Worm (Caenorhabditis elegans) whole organism, young adult: ENCODE measurements around the gene srw-109.

Experiments
- B0336.3 ChIP-seq: fragments of 200-800 bp; sonication (Bioruptor generic); IDR thresholded peaks from 2 replicates; pipeline ENCODE4 v1.3.6; 2022; ENCODE audit warnings: missing genetic modification characterization, missing compliant biosample characterization
- C06A6.2 ChIP-seq: fragments of 200-800 bp; sonication (Bioruptor generic); conservative IDR thresholded peaks from 2 replicates; pipeline ENCODE4 v1.3.6; 2022; ENCODE audit warnings: missing genetic modification characterization, missing compliant biosample characterization
- C17E4.6 ChIP-seq: fragments of 200-800 bp; sonication (Bioruptor generic); IDR thresholded peaks from 2 replicates; pipeline ENCODE4 v1.3.6; 2022; ENCODE audit warnings: missing genetic modification reagents, missing genetic modification characterization, missing compliant biosample characterization
- D2030.7 ChIP-seq: fragments of 200-800 bp; sonication (Bioruptor generic); IDR thresholded peaks from 2 replicates; pipeline ENCODE4 v1.3.6; 2022; ENCODE audit warnings: missing genetic modification reagents, missing genetic modification characterization, missing compliant biosample characterization
- F22D6.2 ChIP-seq: sonication (generic microtip); optimal IDR thresholded peaks from 2 replicates; lab custom pipeline; 2016; ENCODE audit warnings: mild to moderate bottlenecking, missing genetic modification characterization, missing compliant biosample characterization
- F23B12.7 ChIP-seq: sonication (generic microtip); optimal IDR thresholded peaks from 2 replicates; lab custom pipeline; 2017; ENCODE audit warnings: missing genetic modification characterization, mild to moderate bottlenecking, missing compliant biosample characterization, antibody characterized with exemption, moderate library complexity; ENCODE audit not compliant: insufficient read depth
- F33H1.4 ChIP-seq: fragments of 200-800 bp; sonication (Bioruptor generic); IDR thresholded peaks from 2 replicates; pipeline ENCODE4 v1.3.6; 2022; ENCODE audit warnings: missing genetic modification reagents, missing genetic modification characterization, missing compliant biosample characterization
- F55B11.4 ChIP-seq: sonication (generic microtip); optimal IDR thresholded peaks from 2 replicates; lab custom pipeline; 2016; ENCODE audit warnings: missing compliant biosample characterization, missing genetic modification characterization, borderline replicate concordance; ENCODE audit not compliant: insufficient read depth
- K11D2.4 ChIP-seq: fragments of 200-800 bp; sonication (Bioruptor generic); IDR thresholded peaks from 2 replicates; pipeline ENCODE4 v1.3.6; 2022; ENCODE audit warnings: missing genetic modification reagents, missing genetic modification characterization, missing compliant biosample characterization
- Y79H2A.3 ChIP-seq: fragments of 200-800 bp; sonication (Bioruptor generic); conservative IDR thresholded peaks from 2 replicates; pipeline ENCODE4 v1.3.6; 2022; ENCODE audit warnings: missing genetic modification reagents, missing genetic modification characterization, missing compliant biosample characterization
- ama-1 ChIP-seq, 3 experiments: fragments of 150-350 bp in 1 of 3; sonication (generic microtip) in 2 of 3; optimal IDR thresholded peaks; 2 replicates each; lab custom pipeline; 2014 to 2018; ENCODE audit warnings: missing biosample characterization in 2 of 3, missing genetic modification characterization in 2 of 3, missing genetic modification reagents in 2 of 3
- aptf-2 ChIP-seq: fragments of 200-800 bp; sonication (Bioruptor generic); conservative IDR thresholded peaks from 2 replicates; pipeline ENCODE4 v1.3.6; 2022; ENCODE audit warnings: missing genetic modification reagents, missing genetic modification characterization, missing compliant biosample characterization
- aptf-3 ChIP-seq: fragments of 200-800 bp; sonication (Bioruptor generic); IDR thresholded peaks from 2 replicates; pipeline ENCODE4 v1.3.6; 2022; ENCODE audit warnings: missing genetic modification characterization, missing compliant biosample characterization
- attf-5 ChIP-seq: fragments of 200-800 bp; sonication (Bioruptor generic); optimal IDR thresholded peaks from 2 replicates; lab custom pipeline; 2018; ENCODE audit warnings: mild to moderate bottlenecking, missing genetic modification characterization, missing compliant biosample characterization
- bed-1 ChIP-seq: fragments of 200-800 bp; sonication (Bioruptor generic); IDR thresholded peaks from 2 replicates; pipeline ENCODE4 v1.3.6; 2022; ENCODE audit warnings: missing genetic modification reagents, missing genetic modification characterization, missing compliant biosample characterization
- ccch-3 ChIP-seq: fragments of 200-800 bp; sonication (Bioruptor generic); optimal IDR thresholded peaks from 2 replicates; lab custom pipeline; 2018; ENCODE audit warnings: mild to moderate bottlenecking, missing genetic modification characterization, missing compliant biosample characterization
- cebp-1 ChIP-seq, 2 experiments: fragments of 200-800 bp in 1 of 2; sonication (Bioruptor generic) in 1 of 2; sonication (generic microtip) in 1 of 2; IDR thresholded peaks in 1 of 2; optimal IDR thresholded peaks in 1 of 2; 2 replicates each; pipeline versions ENCODE4 v1.3.6 to Lab custom; 2017 to 2022; ENCODE audit warnings: missing compliant biosample characterization in 2 of 2, missing genetic modification characterization in 2 of 2, mild to moderate bottlenecking in 1 of 2, missing genetic modification reagents in 1 of 2, moderate library complexity in 1 of 2
- cebp-2 ChIP-seq: fragments of 200-800 bp; sonication (Bioruptor generic); IDR thresholded peaks from 2 replicates; pipeline ENCODE4 v1.3.6; 2022; ENCODE audit warnings: missing genetic modification characterization, missing compliant biosample characterization
- ceh-27 ChIP-seq: fragments of 200-800 bp; sonication (Bioruptor generic); optimal IDR thresholded peaks from 2 replicates; lab custom pipeline; 2018; ENCODE audit warnings: mild to moderate bottlenecking, missing genetic modification characterization, moderate library complexity, missing compliant biosample characterization
- egl-18 ChIP-seq: fragments of 200-800 bp; sonication (Bioruptor generic); IDR thresholded peaks from 2 replicates; pipeline ENCODE4 v1.3.6; 2022; ENCODE audit warnings: missing genetic modification reagents, missing genetic modification characterization, missing compliant biosample characterization
- egl-44 ChIP-seq: fragments of 200-800 bp; sonication (Bioruptor generic); IDR thresholded peaks from 2 replicates; pipeline ENCODE4 v1.3.6; 2022; ENCODE audit warnings: missing genetic modification reagents, missing genetic modification characterization, missing compliant biosample characterization
- ekl-4 ChIP-seq: fragments of 200-800 bp; sonication (Bioruptor generic); IDR thresholded peaks from 2 replicates; pipeline ENCODE4 v1.3.6; 2022; ENCODE audit warnings: missing genetic modification reagents, missing genetic modification characterization, missing compliant biosample characterization
- fkh-3 ChIP-seq: sonication (generic microtip); optimal IDR thresholded peaks from 2 replicates; lab custom pipeline; 2016; ENCODE audit warnings: mild to moderate bottlenecking, missing genetic modification characterization, missing compliant biosample characterization
- him-1 ChIP-seq: sonication (generic microtip); optimal IDR thresholded peaks from 2 replicates; lab custom pipeline; 2016; ENCODE audit warnings: missing genotype, missing genetic modification reagents, missing genetic modification characterization, missing compliant biosample characterization
- hrde-1 ChIP-seq: sonication (generic microtip); optimal IDR thresholded peaks from 2 replicates; lab custom pipeline; 2016; ENCODE audit warnings: missing genetic modification characterization, mild to moderate bottlenecking, missing compliant biosample characterization, moderate library complexity, missing genotype, missing genetic modification reagents, borderline replicate concordance
- let-607 ChIP-seq, 2 experiments: fragments of 200-800 bp in 1 of 2; sonication (Bioruptor generic) in 1 of 2; sonication (generic microtip) in 1 of 2; optimal IDR thresholded peaks; 2 replicates each; lab custom pipeline; 2016 to 2018; ENCODE audit warnings: mild to moderate bottlenecking in 2 of 2, missing compliant biosample characterization in 2 of 2, missing genetic modification characterization in 2 of 2, moderate library complexity in 2 of 2, missing genotype in 1 of 2
- lin-35 ChIP-seq, 3 experiments: fragments of 150-350 bp in 2 of 3; sonication (generic microtip) in 1 of 3; optimal IDR thresholded peaks; 2 replicates each; lab custom pipeline; 2014 to 2018; ENCODE audit warnings: missing biosample characterization in 3 of 3, missing genetic modification characterization in 3 of 3, missing genetic modification reagents in 3 of 3
- lin-40 ChIP-seq: sonication (generic microtip); optimal IDR thresholded peaks from 2 replicates; lab custom pipeline; 2016; ENCODE audit warnings: missing genetic modification characterization, mild to moderate bottlenecking, missing compliant biosample characterization, missing genotype, missing genetic modification reagents
- lin-54 ChIP-seq: fragments of 200-800 bp; sonication (Bioruptor generic); optimal IDR thresholded peaks from 2 replicates; lab custom pipeline; 2018; ENCODE audit warnings: mild to moderate bottlenecking, missing genetic modification characterization, missing compliant biosample characterization
- lsl-1 ChIP-seq: fragments of 200-800 bp; sonication (Bioruptor generic); optimal IDR thresholded peaks from 2 replicates; lab custom pipeline; 2018; ENCODE audit warnings: mild to moderate bottlenecking, missing genetic modification characterization, moderate library complexity, missing compliant biosample characterization
- mes-4 ChIP-seq: sonication (generic microtip); optimal IDR thresholded peaks from 2 replicates; lab custom pipeline; 2016; ENCODE audit warnings: missing genotype, missing genetic modification characterization, missing compliant biosample characterization
- nfyb-1 ChIP-seq: fragments of 200-800 bp; sonication (Bioruptor generic); IDR thresholded peaks from 2 replicates; pipeline ENCODE4 v1.3.6; 2022; ENCODE audit warnings: missing genetic modification reagents, missing genetic modification characterization, missing compliant biosample characterization
- nhr-27 ChIP-seq: fragments of 200-800 bp; sonication (Bioruptor generic); optimal IDR thresholded peaks from 2 replicates; lab custom pipeline; 2018; ENCODE audit warnings: mild to moderate bottlenecking, missing genetic modification characterization, moderate library complexity, missing compliant biosample characterization
- snpc-1.1 ChIP-seq: sonication (generic microtip); optimal IDR thresholded peaks from 2 replicates; lab custom pipeline; 2017; ENCODE audit warnings: missing genetic modification characterization, mild to moderate bottlenecking, missing compliant biosample characterization, antibody characterized with exemption, moderate library complexity, missing genotype, missing genetic modification reagents; ENCODE audit not compliant: insufficient read depth
- snpc-4 ChIP-seq, 5 experiments: fragments of 150-350 bp in 1 of 5; sonication (generic microtip) in 4 of 5; optimal IDR thresholded peaks; 2 replicates each; lab custom pipeline; 2014 to 2018; ENCODE audit warnings: missing genetic modification characterization in 5 of 5, missing biosample characterization in 3 of 5, antibody characterized with exemption in 2 of 5, mild to moderate bottlenecking in 2 of 5, missing compliant biosample characterization in 2 of 5, missing genotype in 2 of 5, moderate library complexity in 2 of 5, missing genetic modification reagents in 1 of 5
- zim-3 ChIP-seq: sonication (generic microtip); optimal IDR thresholded peaks from 2 replicates; lab custom pipeline; 2017; ENCODE audit warnings: mild to moderate bottlenecking, missing genetic modification characterization, moderate library complexity, missing compliant biosample characterization
- ztf-18 ChIP-seq: sonication (generic microtip); optimal IDR thresholded peaks from 2 replicates; lab custom pipeline; 2016; ENCODE audit warnings: missing genotype, mild to moderate bottlenecking, missing genetic modification characterization, missing compliant biosample characterization
- ztf-22 ChIP-seq: fragments of 200-800 bp; sonication (Bioruptor generic); optimal IDR thresholded peaks from 2 replicates; lab custom pipeline; 2018; ENCODE audit warnings: mild to moderate bottlenecking, missing genetic modification characterization, moderate library complexity, missing compliant biosample characterization
- ztf-25 ChIP-seq: fragments of 200-800 bp; sonication (Bioruptor generic); IDR thresholded peaks from 2 replicates; pipeline ENCODE4 v1.3.6; 2022; ENCODE audit warnings: missing genetic modification reagents, missing genetic modification characterization, missing compliant biosample characterization

The srw-109 gene

ce11 chrV:598626-599025, 10.1 kb downstream of the srw-109 start:
- TF ChIP-seq ztf-25 (GFP tag; lab: Robert Waterston, UW) (no peak), lin-54 (GFP tag; lab: Kevin White, UChicago) (no peak), nhr-27 (tag; lab: Kevin White, UChicago) (no peak), bed-1 (GFP tag; lab: Robert Waterston, UW) (no peak)

ce11 chrV:597823-598222, 10.9 kb downstream of the srw-109 start:
- no peak for TF ChIP-seq ztf-25 (GFP tag; lab: Robert Waterston, UW)
- no peak for TF ChIP-seq let-607 (tag; optimal IDR thresholded peaks at IDR 0.05; lab: Kevin White, UChicago)
- no peak for TF ChIP-seq ztf-22
- no peak for TF ChIP-seq lin-40
- no peak for TF ChIP-seq F22D6.2
- TF ChIP-seq egl-44 (GFP tag; lab: Robert Waterston, UW), result no peak
- no peak for TF ChIP-seq F23B12.7 (tag; lab: Kevin White, UChicago)
- no peak for TF ChIP-seq bed-1 (GFP tag; lab: Robert Waterston, UW)
- no peak for TF ChIP-seq Y79H2A.3 (GFP tag; lab: Robert Waterston, UW)
- no peak for TF ChIP-seq B0336.3 (GFP tag; lab: Robert Waterston, UW)
- TF ChIP-seq K11D2.4 (GFP tag; lab: Robert Waterston, UW), result no peak
- no peak for TF ChIP-seq attf-5 (GFP tag; lab: Kevin White, UChicago)
- no peak for TF ChIP-seq zim-3 (tag; lab: Kevin White, UChicago)
- no peak for TF ChIP-seq cebp-1 (GFP tag; IDR thresholded peaks at IDR 0.05; lab: Robert Waterston, UW)
- TF ChIP-seq cebp-1 (tag; optimal IDR thresholded peaks at IDR 0.05; lab: Kevin White, UChicago), result no peak
- TF ChIP-seq mes-4 (tag; lab: Kevin White, UChicago), result no peak
- TF ChIP-seq snpc-1.1 (tag; lab: Kevin White, UChicago), result no peak
- TF ChIP-seq D2030.7 (GFP tag; lab: Robert Waterston, UW), result no peak
- TF ChIP-seq lsl-1, result no peak
- TF ChIP-seq lin-35 (GFP tag; optimal IDR thresholded peaks at IDR 0.05; lab: Kevin White, UChicago), result no peak

- no peak for TF ChIP-seq him-1
These were observed 11.8 kb downstream of the srw-109 start for ce11 chrV:596923-597322.

- no peak for TF ChIP-seq F33H1.4 (GFP tag; lab: Robert Waterston, UW)
- TF ChIP-seq F55B11.4 (tag; lab: Kevin White, UChicago), result no peak
- TF ChIP-seq hrde-1 (tag; lab: Kevin White, UChicago), result no peak
- TF ChIP-seq B0336.3 (GFP tag; lab: Robert Waterston, UW), result no peak
- no peak for TF ChIP-seq egl-18 (GFP tag; lab: Robert Waterston, UW)
- TF ChIP-seq ceh-27 (GFP tag; lab: Kevin White, UChicago), result no peak
- TF ChIP-seq aptf-3 (GFP tag; lab: Robert Waterston, UW), result no peak
- TF ChIP-seq ccch-3 (GFP tag; lab: Kevin White, UChicago), result no peak
- TF ChIP-seq aptf-2, result no peak
- TF ChIP-seq mes-4 (tag; lab: Kevin White, UChicago), result no peak
- no peak for TF ChIP-seq ekl-4 (GFP tag; lab: Robert Waterston, UW)
- no peak for TF ChIP-seq ztf-18 (tag; lab: Kevin White, UChicago)
- TF ChIP-seq C06A6.2 (GFP tag; lab: Robert Waterston, UW), result no peak
- TF ChIP-seq C17E4.6 (GFP tag; lab: Robert Waterston, UW), result no peak
- no peak for TF ChIP-seq cebp-2 (GFP tag; lab: Robert Waterston, UW)
- TF ChIP-seq fkh-3 (tag; lab: Kevin White, UChicago), result no peak
- no peak for TF ChIP-seq snpc-4 (GFP tag; optimal IDR thresholded peaks at IDR 0.05; lab: Kevin White, UChicago)
- no peak for TF ChIP-seq snpc-4 (tag; optimal IDR thresholded peaks at IDR 0.05; lab: Kevin White, UChicago)
- no peak for TF ChIP-seq nfyb-1
- no peak for TF ChIP-seq ama-1 (optimal IDR thresholded peaks at IDR 0.05; lab: Kevin White, UChicago)
- TF ChIP-seq ama-1 (GFP tag; optimal IDR thresholded peaks at IDR 0.05; lab: Kevin White, UChicago), result no peak
- TF ChIP-seq, all 124 proteins: peak for 0
These were observed 15.8 kb downstream of the srw-109 start, which contains the start of gene ZK488.5 for ce11 chrV:592959-593358. TSS of gene ZK488.5 (plus strand) at chrV:593259.
